Worm (Caenorhabditis elegans): ENCODE measurements around the gene C25E10.17.

- TF ChIP-seq nhr-12 (tag; optimal IDR thresholded peaks at IDR 0.05) (no peak), blmp-1 (tag; optimal IDR thresholded peaks at IDR 0.05) (no peak)
Measured at ce11 chrV:9049271-9049670, 1.9 kb upstream of the C25E10.17 start.
